Fruit fly (Drosophila melanogaster): Measurements from ENCODE around the gene RpL34a.

Gene RpL34a

DNA sequence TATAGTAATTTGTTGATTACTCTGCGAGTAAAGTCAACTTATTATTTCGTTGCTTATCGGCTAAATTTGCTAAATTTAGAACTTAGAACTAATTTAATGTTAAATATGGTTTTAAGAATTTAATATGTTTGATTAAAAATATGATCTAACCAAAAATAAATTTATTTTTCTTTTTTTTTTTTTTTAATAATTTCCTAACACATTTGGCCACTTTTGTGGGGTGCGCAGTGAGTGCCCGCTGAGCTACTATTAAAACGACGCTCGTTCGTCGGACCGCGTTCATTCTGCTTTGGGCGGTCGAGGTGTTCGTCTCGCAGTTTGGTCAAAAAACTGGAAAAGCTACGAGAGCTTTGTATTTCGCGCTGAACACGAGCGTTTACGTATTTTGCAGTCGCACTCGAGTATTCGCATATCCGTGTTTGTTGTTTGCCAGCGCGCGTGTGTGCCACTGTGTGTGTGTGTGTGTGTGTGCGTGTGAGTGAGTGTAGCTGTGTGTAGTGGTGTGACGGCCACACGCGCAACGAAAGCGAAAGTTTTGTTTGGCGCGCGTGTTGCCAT lies 47.6 kb upstream of the RpL34a start, which contains the start of gene Cipc (continued):
- no peak for TF ChIP-seq CG15073 (GFP tag; optimal IDR thresholded peaks at IDR 0.05)
- peak; percentile 52 for TF ChIP-seq fd96Cb (tag; optimal IDR thresholded peaks at IDR 0.05)
- TF ChIP-seq mam (GFP tag; optimal IDR thresholded peaks at IDR 0.05) = peak; percentile 25
- TF ChIP-seq pfk (GFP tag; optimal IDR thresholded peaks at IDR 0.05) = peak; percentile 11
- peak; percentile 77; the same call in 2 of the 3 replicates for TF ChIP-seq ci (GFP tag; IDR thresholded peaks at IDR 0.05)
- TF ChIP-seq TFAM (GFP tag; optimal IDR thresholded peaks at IDR 0.05) = no peak
- no peak for TF ChIP-seq CG4404 (GFP tag; IDR thresholded peaks at IDR 0.05)
- TF ChIP-seq nerfin-1 (tag; optimal IDR thresholded peaks at IDR 0.05) = peak; percentile 56
- TF ChIP-seq Mad (GFP tag; optimal IDR thresholded peaks at IDR 0.05) = no peak
- TF ChIP-seq CG3838 (GFP tag; optimal IDR thresholded peaks at IDR 0.05) = no peak
- TF ChIP-seq CG4854 (GFP tag; optimal IDR thresholded peaks at IDR 0.05) = peak; percentile 38
- no peak for TF ChIP-seq Hsf (GFP tag; optimal IDR thresholded peaks at IDR 0.05)
- TF ChIP-seq CG5245 (GFP tag; optimal IDR thresholded peaks at IDR 0.05) = peak; percentile 66
- peak; percentile 92 for TF ChIP-seq Jarid2 (GFP tag; optimal IDR thresholded peaks at IDR 0.05)
- peak; percentile 52 for TF ChIP-seq HmgZ (tag; optimal IDR thresholded peaks at IDR 0.05)
- TF ChIP-seq CG13424 (tag; optimal IDR thresholded peaks at IDR 0.05) = peak; percentile 86
- TF ChIP-seq Taf1 (GFP tag; IDR thresholded peaks at IDR 0.05) = peak; percentile 67
- TF ChIP-seq CG13287 (GFP tag; IDR thresholded peaks at IDR 0.05; ENCODE audit: partially characterized antibody) = peak; percentile 32; the same call in 1 of the 2 replicates
- no peak for TF ChIP-seq hbn (GFP tag; IDR thresholded peaks at IDR 0.05; ENCODE audit: partially characterized antibody)
- TF ChIP-seq CG6254 (GFP tag; optimal IDR thresholded peaks at IDR 0.05) = peak; percentile 17
- TF ChIP-seq Sin3A (optimal IDR thresholded peaks at IDR 0.05) = no peak
- no peak for TF ChIP-seq HLHmδ (GFP tag; optimal IDR thresholded peaks at IDR 0.05)
- TF ChIP-seq fru (optimal IDR thresholded peaks at IDR 0.05) = no peak
- no peak for TF ChIP-seq Scr (GFP tag; IDR thresholded peaks at IDR 0.05; ENCODE audit: partially characterized antibody)
- TF ChIP-seq psq (GFP tag; optimal IDR thresholded peaks at IDR 0.05) = peak; percentile 6
- peak; percentile 64 for TF ChIP-seq Hey (tag; optimal IDR thresholded peaks at IDR 0.05)
- peak; percentile 75 for TF ChIP-seq Fer3 (tag; optimal IDR thresholded peaks at IDR 0.05)
- TF ChIP-seq Lim3 (GFP tag; IDR thresholded peaks at IDR 0.05) = no peak
- TF ChIP-seq CG6175 (GFP tag; IDR thresholded peaks at IDR 0.05) = peak; percentile 81; the same call in 2 of the 3 replicates
- peak; percentile 55 for TF ChIP-seq Vsx1 (GFP tag; optimal IDR thresholded peaks at IDR 0.05)
- no peak for TF ChIP-seq CG7745 (tag; optimal IDR thresholded peaks at IDR 0.05)
- TF ChIP-seq CG3847 (GFP tag; IDR thresholded peaks at IDR 0.05) = peak; percentile 61
- no peak for TF ChIP-seq sima (GFP tag; optimal IDR thresholded peaks at IDR 0.05)
- TF ChIP-seq C15 (GFP tag; IDR thresholded peaks at IDR 0.05) = 0 out of 3 replicates have a peak, but pooled peaks have one; percentile 32
- peak; percentile 79 for TF ChIP-seq lmd (GFP tag; IDR thresholded peaks at IDR 0.05)
- TF ChIP-seq crc (GFP tag; optimal IDR thresholded peaks at IDR 0.05) = no peak
- peak; percentile 80 for TF ChIP-seq CG9727 (GFP tag; optimal IDR thresholded peaks at IDR 0.05)
- peak; percentile 95 for TF ChIP-seq cwo (GFP tag; optimal IDR thresholded peaks at IDR 0.05)
- no peak for TF ChIP-seq gcm2 (GFP tag; optimal IDR thresholded peaks at IDR 0.05)
- TF ChIP-seq hb (GFP tag; IDR thresholded peaks at IDR 0.05; ENCODE audit: partially characterized antibody) = 0 out of 3 replicates have a peak, but pooled peaks have one; percentile 47
- no peak for TF ChIP-seq tx (GFP tag; optimal IDR thresholded peaks at IDR 0.05)
- 0 out of 3 replicates have a peak, but pooled peaks have one; percentile 62 for TF ChIP-seq H15 (GFP tag; IDR thresholded peaks at IDR 0.05)
- TF ChIP-seq Six4 (GFP tag; optimal IDR thresholded peaks at IDR 0.05) = peak; percentile 35
- no peak for TF ChIP-seq Atf-2 (GFP tag; optimal IDR thresholded peaks at IDR 0.05)
- TF ChIP-seq Awh (GFP tag; IDR thresholded peaks at IDR 0.05) = peak; percentile 38; the same call in 1 of the 2 replicates
- TF ChIP-seq org-1 (GFP tag; optimal IDR thresholded peaks at IDR 0.05) = no peak
- no peak; the same call in 1 of the 3 replicates for TF ChIP-seq Mrtf (GFP tag; IDR thresholded peaks at IDR 0.05)
- no peak for TF ChIP-seq maf-S (GFP tag; optimal IDR thresholded peaks at IDR 0.05)
- no peak for TF ChIP-seq CG34224 (GFP tag; IDR thresholded peaks at IDR 0.05; ENCODE audit: partially characterized antibody)
- TF ChIP-seq CG10366 (GFP tag; IDR thresholded peaks at IDR 0.05) = no peak; the same call in none of the 2 replicates
